Worm (Caenorhabditis elegans) whole organism, late embryonic: ENCODE data around the gene srh-149.

Source experiments
- C38D4.7 ChIP-seq: fragments of 200-800 bp; sonication (Bioruptor generic); optimal IDR thresholded peaks from 2 replicates; lab custom pipeline; 2018; ENCODE audit warnings: mild to moderate bottlenecking, missing genetic modification characterization, moderate library complexity, missing compliant biosample characterization
- F13H6.1 ChIP-seq: sonication (generic microtip); optimal IDR thresholded peaks from 2 replicates; lab custom pipeline; 2016; ENCODE audit warnings: missing genetic modification characterization, missing compliant biosample characterization
- T23F11.4 ChIP-seq: fragments of 200-800 bp; sonication (Bioruptor generic); optimal IDR thresholded peaks from 2 replicates; lab custom pipeline; 2018; ENCODE audit warnings: mild to moderate bottlenecking, missing genetic modification characterization, missing compliant biosample characterization
- ceh-18 ChIP-seq: sonication (generic microtip); optimal IDR thresholded peaks from 2 replicates; lab custom pipeline; 2016; ENCODE audit warnings: missing genetic modification characterization, missing compliant biosample characterization
- ceh-2 ChIP-seq: sonication (generic microtip); optimal IDR thresholded peaks from 2 replicates; lab custom pipeline; 2016; ENCODE audit warnings: missing genotype, missing genetic modification characterization, missing compliant biosample characterization
- ceh-30 ChIP-seq: fragments of 150-350 bp; optimal IDR thresholded peaks from 2 replicates; lab custom pipeline; 2014; ENCODE audit warnings: missing biosample characterization, missing genetic modification characterization
- ceh-31 ChIP-seq: sonication (generic microtip); optimal IDR thresholded peaks from 2 replicates; lab custom pipeline; 2016; ENCODE audit warnings: missing genetic modification characterization, missing compliant biosample characterization
- ceh-9 ChIP-seq: sonication (generic microtip); optimal IDR thresholded peaks from 2 replicates; lab custom pipeline; 2016; ENCODE audit warnings: mild to moderate bottlenecking, missing genetic modification characterization, inconsistent platforms, missing compliant biosample characterization
- dmd-4 ChIP-seq: sonication (generic microtip); optimal IDR thresholded peaks from 2 replicates; lab custom pipeline; 2016; ENCODE audit warnings: borderline replicate concordance, missing genetic modification characterization, missing compliant biosample characterization
- dve-1 ChIP-seq: sonication (generic microtip); optimal IDR thresholded peaks from 2 replicates; lab custom pipeline; 2017; ENCODE audit warnings: antibody characterized with exemption, mild to moderate bottlenecking, missing genetic modification characterization, missing compliant biosample characterization
- elt-4 ChIP-seq: sonication (generic microtip); optimal IDR thresholded peaks from 2 replicates; lab custom pipeline; 2016; ENCODE audit warnings: missing genetic modification characterization, missing compliant biosample characterization
- eyg-1 ChIP-seq: sonication (generic microtip); optimal IDR thresholded peaks from 2 replicates; lab custom pipeline; 2016; ENCODE audit warnings: missing genotype, missing genetic modification characterization, missing compliant biosample characterization
- fax-1 ChIP-seq: sonication (generic microtip); optimal IDR thresholded peaks from 2 replicates; lab custom pipeline; 2016; ENCODE audit warnings: missing genotype, missing genetic modification characterization, missing compliant biosample characterization
- fkh-10 ChIP-seq: fragments of 150-350 bp; optimal IDR thresholded peaks from 2 replicates; lab custom pipeline; 2014; ENCODE audit warnings: missing biosample characterization, missing genetic modification reagents, missing genetic modification characterization
- hlh-13 ChIP-seq: fragments of 200-800 bp; sonication (Bioruptor generic); optimal IDR thresholded peaks from 2 replicates; lab custom pipeline; 2018; ENCODE audit warnings: mild to moderate bottlenecking, missing genetic modification characterization, missing compliant biosample characterization
- hlh-15 ChIP-seq: sonication (generic microtip); optimal IDR thresholded peaks from 2 replicates; lab custom pipeline; 2016; ENCODE audit warnings: missing genetic modification characterization, missing compliant biosample characterization
- hlh-6 ChIP-seq: sonication (generic microtip); optimal IDR thresholded peaks from 2 replicates; lab custom pipeline; 2016; ENCODE audit warnings: missing genotype, missing genetic modification characterization, missing compliant biosample characterization
- hlh-8 ChIP-seq: sonication (generic microtip); optimal IDR thresholded peaks from 2 replicates; lab custom pipeline; 2016; ENCODE audit warnings: missing genotype, missing genetic modification characterization, missing compliant biosample characterization
- lim-6 ChIP-seq: sonication (generic microtip); optimal IDR thresholded peaks from 2 replicates; lab custom pipeline; 2016; ENCODE audit warnings: missing genetic modification characterization, missing compliant biosample characterization
- madf-2 ChIP-seq: sonication (generic microtip); optimal IDR thresholded peaks from 2 replicates; lab custom pipeline; 2017; ENCODE audit warnings: missing genetic modification characterization, missing compliant biosample characterization
- nhr-11 ChIP-seq: fragments of 150-350 bp; optimal IDR thresholded peaks from 2 replicates; lab custom pipeline; 2014; ENCODE audit warnings: missing biosample characterization, missing genetic modification characterization
- nhr-232 ChIP-seq: sonication (generic microtip); optimal IDR thresholded peaks from 2 replicates; lab custom pipeline; 2016; ENCODE audit warnings: missing genetic modification characterization, missing compliant biosample characterization
- odd-2 ChIP-seq: sonication (generic microtip); optimal IDR thresholded peaks from 2 replicates; lab custom pipeline; 2017; ENCODE audit warnings: antibody characterized with exemption, mild to moderate bottlenecking, missing genetic modification characterization, missing compliant biosample characterization
- pag-3 ChIP-seq: sonication (generic microtip); optimal IDR thresholded peaks from 2 replicates; lab custom pipeline; 2016; ENCODE audit warnings: missing compliant biosample characterization, missing genetic modification characterization, borderline replicate concordance
- pat-9 ChIP-seq: fragments of 200-800 bp; sonication (Bioruptor generic); optimal IDR thresholded peaks from 2 replicates; lab custom pipeline; 2018; ENCODE audit warnings: mild to moderate bottlenecking, missing genetic modification characterization, moderate library complexity, missing compliant biosample characterization
- pha-2 ChIP-seq: sonication (generic microtip); optimal IDR thresholded peaks from 2 replicates; lab custom pipeline; 2017; ENCODE audit warnings: mild to moderate bottlenecking, missing genetic modification characterization, missing compliant biosample characterization
- ref-2 ChIP-seq: sonication (generic microtip); optimal IDR thresholded peaks from 2 replicates; lab custom pipeline; 2016; ENCODE audit warnings: missing genetic modification characterization, missing compliant biosample characterization
- sox-2 ChIP-seq: fragments of 200-800 bp; sonication (Bioruptor generic); IDR thresholded peaks from 2 replicates; pipeline ENCODE4 v1.3.6; 2022; ENCODE audit warnings: missing genetic modification reagents, missing genetic modification characterization, missing compliant biosample characterization
- syd-9 ChIP-seq: sonication (generic microtip); optimal IDR thresholded peaks from 2 replicates; lab custom pipeline; 2016; ENCODE audit warnings: mild to moderate bottlenecking, missing genetic modification characterization, moderate library complexity, missing compliant biosample characterization
- tbx-2 ChIP-seq: sonication (generic microtip); optimal IDR thresholded peaks from 2 replicates; lab custom pipeline; 2016; ENCODE audit warnings: missing genetic modification characterization, missing compliant biosample characterization
- unc-42 ChIP-seq: sonication (generic microtip); optimal IDR thresholded peaks from 2 replicates; lab custom pipeline; 2016; ENCODE audit warnings: missing genotype, missing genetic modification characterization, missing compliant biosample characterization
- unc-55 ChIP-seq: sonication (generic microtip); optimal IDR thresholded peaks from 2 replicates; lab custom pipeline; 2017; ENCODE audit warnings: missing biosample characterization, missing genetic modification reagents, missing genetic modification characterization
- unc-86 ChIP-seq: sonication (generic microtip); optimal IDR thresholded peaks from 2 replicates; lab custom pipeline; 2016; ENCODE audit warnings: missing genetic modification characterization, missing compliant biosample characterization
- zip-5 ChIP-seq: sonication (generic microtip); optimal IDR thresholded peaks from 2 replicates; lab custom pipeline; 2016; ENCODE audit warnings: missing genetic modification characterization, missing compliant biosample characterization

srh-149 gene

ce11 chrV:15873762-15874161 lies 32.8 kb upstream of the srh-149 start (continued):
- TF ChIP-seq ceh-30 (tag; lab: Kevin White, UChicago) (peak; percentile 87), pat-9 (tag; lab: Kevin White, UChicago) (peak; percentile 100), ref-2 (tag; lab: Kevin White, UChicago) (peak; percentile 99), sox-2 (GFP tag; lab: Robert Waterston, UW) (peak; percentile 98), T23F11.4 (GFP tag; lab: Kevin White, UChicago) (peak; percentile 99), syd-9 (tag; lab: Kevin White, UChicago) (peak; percentile 99), fax-1 (tag; lab: Kevin White, UChicago) (peak; percentile 96), fkh-10 (GFP tag; lab: Kevin White, UChicago) (peak; percentile 76), zip-5 (tag; lab: Kevin White, UChicago) (peak; percentile 94), dve-1 (tag; lab: Kevin White, UChicago) (peak; percentile 96), nhr-11 (tag; lab: Kevin White, UChicago) (no peak), C38D4.7 (GFP tag; lab: Kevin White, UChicago) (peak; percentile 98), madf-2 (peak; percentile 98), lim-6 (tag; lab: Kevin White, UChicago) (peak; percentile 97), ceh-2 (tag; lab: Kevin White, UChicago) (peak; percentile 98), ceh-9 (peak; percentile 98)

DNA sequence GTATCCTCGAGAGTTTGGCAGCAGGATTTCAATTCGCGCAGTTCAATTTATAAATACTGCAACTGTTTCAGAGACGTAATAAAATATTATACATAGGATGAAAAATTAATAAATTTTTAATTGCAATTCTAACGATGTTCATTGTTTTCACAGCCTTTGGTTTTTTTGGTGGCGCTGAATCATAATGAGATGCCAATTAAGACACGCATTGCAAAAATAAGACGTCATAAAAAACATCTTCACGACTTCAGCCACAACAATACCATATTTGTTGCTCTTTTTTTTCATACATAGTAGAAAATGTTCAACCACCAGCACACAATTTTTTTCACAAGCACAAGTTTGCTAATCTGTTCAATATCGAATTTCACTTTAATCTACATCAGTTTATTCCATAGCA lies 31.3 kb upstream of the srh-149 start, which contains the start of gene str-56:
Gene str-56 (plus strand): TSS at position 301 of the 400 bp plus-strand sequence.
- TF ChIP-seq madf-2 (no peak), ceh-31 (tag; lab: Kevin White, UChicago) (no peak), pag-3 (tag; lab: Kevin White, UChicago) (no peak)
- TF ChIP-seq, all 69 proteins: peak for 0

DNA sequence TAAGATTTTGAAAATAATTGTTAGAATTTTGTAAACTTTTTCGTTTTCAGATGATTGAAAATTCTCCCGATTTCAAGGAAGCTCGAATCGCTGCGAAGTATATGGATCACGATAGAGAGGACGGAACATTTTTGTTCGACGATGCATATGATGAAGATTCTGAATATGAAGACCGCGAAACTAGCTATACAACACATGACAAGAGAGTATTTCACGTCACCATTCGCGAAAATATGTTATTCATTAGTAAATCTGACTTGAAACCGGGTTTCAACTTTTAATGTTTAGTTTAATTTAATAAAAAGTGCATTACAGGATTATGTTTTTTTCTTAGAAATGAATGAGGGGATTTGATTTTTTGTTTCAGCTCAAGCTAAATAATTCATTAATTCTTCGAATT lies 29.4 kb upstream of the srh-149 start, which contains the start of gene str-57:
Gene str-57 (plus strand): TSS at position 301 of the 400 bp plus-strand sequence.
- TF ChIP-seq unc-55 (GFP tag; lab: Kevin White, UChicago) (no peak), hlh-15 (no peak), ceh-2 (tag; lab: Kevin White, UChicago) (no peak), T23F11.4 (GFP tag; lab: Kevin White, UChicago) (no peak), hlh-13 (GFP tag; lab: Kevin White, UChicago) (no peak), F13H6.1 (tag; lab: Kevin White, UChicago) (no peak), C38D4.7 (GFP tag; lab: Kevin White, UChicago) (no peak), unc-42 (tag; lab: Kevin White, UChicago) (no peak), nhr-232 (no peak), dmd-4 (tag; lab: Kevin White, UChicago) (no peak), ceh-18 (tag; lab: Kevin White, UChicago) (no peak), odd-2 (tag; lab: Kevin White, UChicago) (no peak), hlh-8 (tag; lab: Kevin White, UChicago) (no peak)

ce11 chrV:15867373-15867772 lies 26.4 kb upstream of the srh-149 start, which contains the start of gene fbxa-197:
Gene fbxa-197 (plus strand): TSS chrV:15867673.
- TF ChIP-seq ref-2 (tag; lab: Kevin White, UChicago) (no peak), hlh-6 (tag; lab: Kevin White, UChicago) (no peak), elt-4 (tag; lab: Kevin White, UChicago) (no peak), hlh-8 (tag; lab: Kevin White, UChicago) (no peak), pha-2 (no peak), ceh-31 (tag; lab: Kevin White, UChicago) (no peak), unc-86 (tag; lab: Kevin White, UChicago) (no peak), sox-2 (GFP tag; lab: Robert Waterston, UW) (no peak), pat-9 (tag; lab: Kevin White, UChicago) (no peak), tbx-2 (no peak), eyg-1 (tag; lab: Kevin White, UChicago) (no peak)
